Fruit fly (Drosophila melanogaster) whole organism, embryonic: Measurements from ENCODE around the gene Acp76A.
A peak's percentile ranks its signal among the peaks of the same experiment; 100 is the strongest.

Experiments used
- CG10147 ChIP-seq: fragments of 200-800 bp; sonication (Bioruptor generic); optimal IDR thresholded peaks from 2 replicates; lab custom pipeline; 2019; ENCODE audit warnings: missing biosample characterization, mild to moderate bottlenecking, missing genetic modification characterization, moderate library complexity
- CG11456 ChIP-seq: fragments of 200-800 bp; sonication (Bioruptor generic); IDR thresholded peaks from 3 replicates; pipeline ENCODE4 v1.3.6; 2022; ENCODE audit warnings: missing biosample characterization, missing genetic modification characterization
- CG11696 ChIP-seq: fragments of 200-800 bp; sonication (Bioruptor generic); IDR thresholded peaks from 2 replicates; pipeline ENCODE4 v1.3.6; 2022; ENCODE audit warnings: missing biosample characterization, missing genetic modification characterization
- CG12299 ChIP-seq: fragments of 200-800 bp; sonication (Bioruptor generic); optimal IDR thresholded peaks from 2 replicates; lab custom pipeline; 2018; ENCODE audit warnings: missing biosample characterization, mild to moderate bottlenecking, missing genetic modification characterization
- CG14441 ChIP-seq: fragments of 200-800 bp; sonication (Bioruptor generic); IDR thresholded peaks from 2 replicates; pipeline ENCODE4 v1.3.6; 2022; ENCODE audit warnings: missing biosample characterization, missing genetic modification characterization
- CG17568 ChIP-seq: fragments of 200-800 bp; sonication (Bioruptor generic); optimal IDR thresholded peaks from 2 replicates; lab custom pipeline; 2018; ENCODE audit warnings: missing biosample characterization, mild to moderate bottlenecking, missing genetic modification characterization, moderate library complexity
- CG18619 ChIP-seq: fragments of 200-800 bp; sonication (Bioruptor generic); optimal IDR thresholded peaks from 3 replicates; lab custom pipeline; 2017; ENCODE audit warnings: missing biosample characterization, mild to moderate bottlenecking, missing genetic modification characterization
- CG2120 ChIP-seq: fragments of 200-800 bp; sonication (Bioruptor generic); optimal IDR thresholded peaks from 3 replicates; lab custom pipeline; 2016; ENCODE audit warnings: missing biosample characterization, missing genetic modification characterization
- CG33557 ChIP-seq: fragments of 200-800 bp; sonication (Bioruptor generic); optimal IDR thresholded peaks from 2 replicates; lab custom pipeline; 2019; ENCODE audit warnings: missing biosample characterization, mild to moderate bottlenecking, missing genetic modification characterization, moderate library complexity
- CG34224 ChIP-seq: fragments of 200-800 bp; sonication (Bioruptor generic); IDR thresholded peaks from 3 replicates; pipeline ENCODE4 v1.3.6; 2022; ENCODE audit warnings: missing biosample characterization, missing genetic modification characterization; ENCODE audit not compliant: partially characterized antibody
- CG34422 ChIP-seq: fragments of 200-800 bp; sonication (Bioruptor generic); IDR thresholded peaks from 3 replicates; pipeline ENCODE4 v1.3.6; 2022; ENCODE audit warnings: missing biosample characterization, missing genetic modification characterization
- CG42726 ChIP-seq: fragments of 200-800 bp; sonication (Bioruptor generic); IDR thresholded peaks from 2 replicates; pipeline ENCODE4 v1.3.6; 2022; ENCODE audit warnings: missing biosample characterization, missing genetic modification characterization; ENCODE audit not compliant: partially characterized antibody
- CG6689 ChIP-seq: fragments of 200-800 bp; sonication (Bioruptor generic); IDR thresholded peaks from 2 replicates; pipeline ENCODE4 v1.3.6; 2022; ENCODE audit warnings: missing biosample characterization, missing genetic modification characterization
- CG6813 ChIP-seq: fragments of 200-800 bp; sonication (Bioruptor generic); optimal IDR thresholded peaks from 2 replicates; lab custom pipeline; 2017; ENCODE audit warnings: missing biosample characterization, missing genetic modification characterization, mild to moderate bottlenecking, moderate library complexity, missing genetic modification reagents
- CG7963 ChIP-seq: fragments of 200-800 bp; sonication (Bioruptor generic); IDR thresholded peaks from 3 replicates; pipeline ENCODE4 v1.3.6; 2022; ENCODE audit warnings: missing biosample characterization, missing genetic modification characterization; ENCODE audit not compliant: partially characterized antibody
- CG8089 ChIP-seq: fragments of 200-800 bp; sonication (Bioruptor generic); optimal IDR thresholded peaks from 3 replicates; lab custom pipeline; 2016; ENCODE audit warnings: missing biosample characterization, missing genetic modification characterization
- CG8478 ChIP-seq: fragments of >200 bp; optimal IDR thresholded peaks from 2 replicates; lab custom pipeline; 2018
- CG9609 ChIP-seq: fragments of 200-800 bp; sonication (Bioruptor generic); optimal IDR thresholded peaks from 3 replicates; lab custom pipeline; 2016; ENCODE audit warnings: missing biosample characterization, missing genetic modification characterization
- CG9932 ChIP-seq: fragments of 200-800 bp; sonication (Bioruptor generic); IDR thresholded peaks from 2 replicates; pipeline ENCODE4 v1.3.6; 2022; ENCODE audit warnings: missing biosample characterization, missing genetic modification characterization
- Camta ChIP-seq: fragments of 200-800 bp; sonication (Bioruptor generic); optimal IDR thresholded peaks from 2 replicates; lab custom pipeline; 2016; ENCODE audit warnings: missing biosample characterization, missing genetic modification characterization
- Fer1 ChIP-seq: fragments of 200-800 bp; sonication (Bioruptor generic); optimal IDR thresholded peaks from 2 replicates; lab custom pipeline; 2017; ENCODE audit warnings: missing biosample characterization, mild to moderate bottlenecking, missing genetic modification characterization
- Gsc ChIP-seq: fragments of 200-800 bp; sonication (Bioruptor generic); IDR thresholded peaks from 2 replicates; pipeline ENCODE4 v1.3.6; 2022; ENCODE audit warnings: missing biosample characterization, missing genetic modification characterization
- Hmx ChIP-seq: fragments of 200-800 bp; sonication (Bioruptor generic); optimal IDR thresholded peaks from 2 replicates; lab custom pipeline; 2016; ENCODE audit warnings: missing biosample characterization, missing genetic modification characterization
- Med ChIP-seq: fragments of 200-800 bp; sonication (Bioruptor generic); peaks from one replicate; lab custom pipeline; 2016; ENCODE audit warnings: missing biosample characterization, missing genetic modification characterization, mild to moderate bottlenecking, inconsistent platforms, moderate library complexity
- Poxn ChIP-seq: fragments of 200-800 bp; sonication (Bioruptor generic); IDR thresholded peaks from 2 replicates; pipeline ENCODE4 v1.3.6; 2022; ENCODE audit warnings: missing biosample characterization, missing genetic modification characterization
- Rx ChIP-seq: fragments of 200-800 bp; sonication (Bioruptor generic); IDR thresholded peaks from 2 replicates; pipeline ENCODE4 v1.3.6; 2022; ENCODE audit warnings: missing biosample characterization, missing genetic modification characterization
- Stat92E ChIP-seq, 3 experiments: fragments of >200 bp in 2 of 3; fragments of 200-800 bp in 1 of 3; sonication (Bioruptor generic) in 1 of 3; optimal IDR thresholded peaks; 2 replicates each; lab custom pipeline; 2017 to 2019; ENCODE audit warnings: missing biosample characterization in 3 of 3, missing genetic modification characterization in 3 of 3, mild to moderate bottlenecking in 1 of 3, moderate library complexity in 1 of 3
- Xrp1 ChIP-seq: fragments of 200-800 bp; sonication (Bioruptor generic); IDR thresholded peaks from 2 replicates; pipeline ENCODE4 v1.3.6; 2022; ENCODE audit warnings: missing biosample characterization, missing genetic modification characterization
- ara ChIP-seq: fragments of 200-800 bp; sonication (Bioruptor generic); IDR thresholded peaks from 2 replicates; pipeline ENCODE4 v1.3.6; 2022; ENCODE audit warnings: missing biosample characterization, missing genetic modification characterization
- cas ChIP-seq: fragments of 200-800 bp; sonication (Bioruptor generic); IDR thresholded peaks from 2 replicates; pipeline ENCODE4 v1.3.6; 2022; ENCODE audit warnings: missing biosample characterization, missing genetic modification characterization
- corto ChIP-seq: fragments of 200-800 bp; sonication (Bioruptor generic); optimal IDR thresholded peaks from 2 replicates; lab custom pipeline; 2016; ENCODE audit warnings: missing biosample characterization, mild to moderate bottlenecking, missing genetic modification characterization, moderate library complexity
- crol ChIP-seq: fragments of 200-800 bp; sonication (Bioruptor generic); IDR thresholded peaks from 2 replicates; pipeline ENCODE4 v1.3.6; 2022; ENCODE audit warnings: missing biosample characterization, missing genetic modification characterization
- dysf ChIP-seq: fragments of 200-800 bp; sonication (Bioruptor generic); IDR thresholded peaks from 3 replicates; pipeline ENCODE4 v1.3.6; 2022; ENCODE audit warnings: missing biosample characterization, missing genetic modification characterization
- gce ChIP-seq: fragments of 200-800 bp; sonication (Bioruptor generic); IDR thresholded peaks from 3 replicates; pipeline ENCODE4 v1.3.6; 2022; ENCODE audit warnings: missing biosample characterization, missing genetic modification characterization
- gcm ChIP-seq: fragments of 200-800 bp; sonication (Bioruptor generic); optimal IDR thresholded peaks from 2 replicates; lab custom pipeline; 2019; ENCODE audit warnings: missing biosample characterization, mild to moderate bottlenecking, missing genetic modification characterization, moderate library complexity
- gem ChIP-seq: fragments of 200-800 bp; sonication (Bioruptor generic); optimal IDR thresholded peaks from 2 replicates; lab custom pipeline; 2019; ENCODE audit warnings: missing biosample characterization, mild to moderate bottlenecking, missing genetic modification characterization, moderate library complexity
- ind ChIP-seq: fragments of 200-800 bp; sonication (Bioruptor generic); optimal IDR thresholded peaks from 3 replicates; lab custom pipeline; 2016; ENCODE audit warnings: missing biosample characterization, missing genetic modification characterization
- inv ChIP-seq: fragments of 200-800 bp; sonication (Bioruptor generic); IDR thresholded peaks from 2 replicates; pipeline ENCODE4 v1.3.6; 2022; ENCODE audit warnings: missing biosample characterization, missing genetic modification characterization; ENCODE audit not compliant: partially characterized antibody
- ken ChIP-seq: fragments of 200-800 bp; sonication (Bioruptor generic); IDR thresholded peaks from 3 replicates; pipeline ENCODE4 v1.3.6; 2022; ENCODE audit warnings: missing biosample characterization, missing genetic modification characterization
- knrl ChIP-seq: fragments of 200-800 bp; sonication (Bioruptor generic); IDR thresholded peaks from 3 replicates; pipeline ENCODE4 v1.3.6; 2022; ENCODE audit warnings: missing biosample characterization, missing genetic modification characterization; ENCODE audit not compliant: partially characterized antibody
- lbe ChIP-seq: fragments of 200-800 bp; sonication (Bioruptor generic); optimal IDR thresholded peaks from 2 replicates; lab custom pipeline; 2016; ENCODE audit warnings: missing biosample characterization, mild to moderate bottlenecking, missing genetic modification characterization
- mirr ChIP-seq: fragments of 200-800 bp; sonication (Bioruptor generic); optimal IDR thresholded peaks from 3 replicates; lab custom pipeline; 2018; ENCODE audit warnings: missing biosample characterization, mild to moderate bottlenecking, missing genetic modification characterization
- nom ChIP-seq: fragments of 200-800 bp; sonication (Bioruptor generic); optimal IDR thresholded peaks from 2 replicates; lab custom pipeline; 2017; ENCODE audit warnings: missing biosample characterization, missing genetic modification characterization, mild to moderate bottlenecking, moderate library complexity, missing genetic modification reagents
- pb ChIP-seq: fragments of 200-800 bp; sonication (Bioruptor generic); optimal IDR thresholded peaks from 3 replicates; lab custom pipeline; 2016; ENCODE audit warnings: missing biosample characterization, missing genetic modification characterization
- pum ChIP-seq: fragments of 200-800 bp; sonication (Bioruptor generic); optimal IDR thresholded peaks from 2 replicates; lab custom pipeline; 2016; ENCODE audit warnings: missing biosample characterization, missing genetic modification characterization
- row ChIP-seq: fragments of 200-800 bp; sonication (Bioruptor generic); IDR thresholded peaks from 3 replicates; pipeline ENCODE4 v1.3.6; 2022; ENCODE audit warnings: missing biosample characterization, missing genetic modification characterization

Acp76A gene

DNA sequence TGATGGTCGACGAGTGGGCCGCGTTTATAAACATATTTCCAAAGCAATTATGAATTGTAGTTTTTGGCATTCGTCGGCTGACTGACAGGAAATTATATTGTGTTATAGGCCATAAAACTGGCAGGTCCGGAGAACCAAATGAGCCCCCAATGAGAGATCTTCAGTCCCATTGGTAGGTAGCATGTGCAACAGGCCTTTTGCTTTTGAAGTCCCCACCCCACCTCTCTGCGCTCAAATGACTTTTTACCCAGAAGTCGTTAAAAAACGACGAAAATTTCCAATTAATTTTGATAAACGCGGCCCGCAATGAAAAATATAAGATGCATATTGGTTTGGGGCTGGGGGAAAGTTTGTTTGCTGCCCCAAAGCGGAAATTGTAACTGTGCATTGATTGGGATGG lies 3.6 kb downstream of the Acp76A start (continued):
- TF ChIP-seq CG18619 (GFP tag; lab: Kevin White, UChicago) = no peak
- TF ChIP-seq gem = no peak
- 0 out of 2 replicates have a peak, but pooled peaks have one; percentile 5 for TF ChIP-seq CG9932
- TF ChIP-seq Hmx = no peak
- TF ChIP-seq CG33557 (GFP tag; lab: Kevin White, UChicago) = no peak
- TF ChIP-seq CG11456 (GFP tag; lab: Robert Waterston, UW) = no peak
- no peak for TF ChIP-seq Poxn (GFP tag; lab: Robert Waterston, UW)
- TF ChIP-seq knrl (GFP tag; lab: Robert Waterston, UW) = no peak
- TF ChIP-seq row (GFP tag; lab: Robert Waterston, UW) = no peak
- TF ChIP-seq mirr (GFP tag; lab: Kevin White, UChicago) = no peak
- TF ChIP-seq CG34422 (GFP tag; lab: Robert Waterston, UW) = no peak
- peak in 1 of 3 experiments; percentile 85 for TF ChIP-seq Stat92E (GFP tag; optimal IDR thresholded peaks at IDR 0.05; lab: Kevin White, UChicago)
- TF ChIP-seq, all 482 proteins: peak for 8

dm6 chr3L:19046389-19047042 lies 5.3 kb downstream of the Acp76A start:
- TF ChIP-seq CG2120 (GFP tag; lab: Kevin White, UChicago) = peak; percentile 7
- TF ChIP-seq Med (GFP tag; lab: Kevin White, UChicago) = peak; percentile 47
- no peak for TF ChIP-seq Xrp1 (GFP tag; lab: Robert Waterston, UW)
- TF ChIP-seq ind = no peak
- peak; percentile 66 for TF ChIP-seq lbe (GFP tag; lab: Kevin White, UChicago)
- TF ChIP-seq nom = peak; percentile 14
- no peak for TF ChIP-seq CG8478 (lab: Kevin White, UChicago)
- TF ChIP-seq cas (GFP tag; lab: Robert Waterston, UW) = no peak
- TF ChIP-seq Fer1 (GFP tag; lab: Kevin White, UChicago) = no peak
- TF ChIP-seq crol = peak; percentile 73
- TF ChIP-seq CG6689 (GFP tag; lab: Robert Waterston, UW) = no peak
- TF ChIP-seq gcm (GFP tag; lab: Kevin White, UChicago) = peak; percentile 22
- TF ChIP-seq corto = peak; percentile 54
- TF ChIP-seq CG7963 (GFP tag; lab: Robert Waterston, UW) = no peak

DNA sequence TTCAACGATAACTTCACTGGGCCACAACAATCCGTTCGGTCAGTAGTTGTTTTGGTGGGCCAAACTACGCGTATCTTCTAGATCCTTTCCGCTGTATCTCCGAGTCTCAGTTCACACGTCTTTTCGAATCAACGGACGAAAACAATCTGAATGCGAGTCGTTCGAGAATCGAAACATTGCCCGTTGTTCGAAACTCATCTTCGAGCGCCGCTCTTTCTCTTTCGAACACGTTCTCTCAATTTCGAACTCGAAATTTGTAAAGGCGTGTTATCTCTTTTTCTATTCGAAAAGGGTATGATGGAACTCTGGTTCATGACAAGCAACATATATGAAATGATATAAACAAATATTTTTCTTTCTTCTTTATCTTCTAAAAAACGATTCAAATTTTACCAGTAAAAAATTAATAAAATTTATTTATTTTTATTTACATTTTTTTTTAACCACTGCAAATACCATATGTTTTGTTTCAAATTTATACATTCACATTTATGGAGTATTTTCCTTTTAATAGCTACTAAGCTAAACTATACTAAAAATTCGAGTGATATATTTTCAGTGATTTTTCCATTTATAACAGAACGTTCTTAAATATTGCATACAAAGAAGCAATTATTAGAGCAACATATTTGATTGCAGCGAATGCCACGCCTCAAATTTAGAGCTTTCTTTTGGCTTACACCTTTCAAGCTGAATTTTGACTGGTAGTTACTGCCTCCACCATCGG lies 6.4 kb downstream of the Acp76A start, which contains the start of gene nkd:
nkd (minus strand) TSS at position 151 of the 727 bp plus-strand sequence.
- peak; percentile 80 for TF ChIP-seq ken
- TF ChIP-seq CG17568 (GFP tag; lab: Kevin White, UChicago) = peak; percentile 82
- peak; percentile 42 for TF ChIP-seq pum (GFP tag; lab: Kevin White, UChicago)
- peak; percentile 65; the same call in 1 of the 2 replicates for TF ChIP-seq CG42726 (GFP tag; lab: Robert Waterston, UW)
- peak; percentile 88 for TF ChIP-seq dysf (GFP tag; lab: Robert Waterston, UW)
- peak; percentile 92 for TF ChIP-seq ara
- peak; percentile 74 for TF ChIP-seq CG10147 (GFP tag; lab: Kevin White, UChicago)
- TF ChIP-seq CG34224 (GFP tag; lab: Robert Waterston, UW) = peak; percentile 64; the same call in 1 of the 3 replicates
- TF ChIP-seq CG8089 (GFP tag; lab: Kevin White, UChicago) = peak; percentile 43
- peak; percentile 34 for TF ChIP-seq pb (GFP tag; lab: Kevin White, UChicago)
- peak; percentile 82 for TF ChIP-seq ind
- TF ChIP-seq CG6813 (GFP tag; lab: Kevin White, UChicago) = peak; percentile 83
- peak; percentile 57 for TF ChIP-seq Camta (GFP tag; lab: Kevin White, UChicago)
- peak; percentile 33; the same call in 1 of the 2 replicates for TF ChIP-seq inv (GFP tag; lab: Robert Waterston, UW)
- peak; percentile 75 for TF ChIP-seq Rx (GFP tag; lab: Robert Waterston, UW)
- TF ChIP-seq CG34422 (GFP tag; lab: Robert Waterston, UW) = peak; percentile 86
- peak; percentile 34 for TF ChIP-seq CG9609 (GFP tag; lab: Kevin White, UChicago)
- no peak; the same call in 2 of the 3 replicates for TF ChIP-seq knrl (GFP tag; lab: Robert Waterston, UW)
- TF ChIP-seq gce = peak; percentile 93
- peak; percentile 84 for TF ChIP-seq CG11696 (GFP tag; lab: Robert Waterston, UW)
- peak; percentile 83 for TF ChIP-seq CG14441 (GFP tag; lab: Robert Waterston, UW)
- TF ChIP-seq CG12299 (tag; lab: Kevin White, UChicago) = peak; percentile 91
- no peak for TF ChIP-seq Gsc (GFP tag; lab: Robert Waterston, UW)
